Fruit fly (Drosophila melanogaster) whole organism, embryonic: ENCODE measurements around the gene CG10809.

Experiments
- BEAF-32 ChIP-seq: fragments of 200-800 bp; sonication (Bioruptor generic); optimal IDR thresholded peaks from 3 replicates; lab custom pipeline; 2017; ENCODE audit warnings: missing biosample characterization, missing genetic modification characterization, mild to moderate bottlenecking, moderate library complexity, missing genetic modification reagents
- BtbVII ChIP-seq: fragments of 200-800 bp; sonication (Bioruptor generic); optimal IDR thresholded peaks from 3 replicates; lab custom pipeline; 2017; ENCODE audit warnings: missing biosample characterization, mild to moderate bottlenecking, missing genetic modification characterization
- Bteb2 ChIP-seq: fragments of 200-800 bp; sonication (Bioruptor generic); optimal IDR thresholded peaks from 2 replicates; lab custom pipeline; 2016; ENCODE audit warnings: missing biosample characterization, missing genetic modification characterization
- CG10209 ChIP-seq: fragments of 200-800 bp; sonication (Bioruptor generic); optimal IDR thresholded peaks from 3 replicates; lab custom pipeline; 2017; ENCODE audit warnings: missing biosample characterization, mild to moderate bottlenecking, missing genetic modification characterization, missing genetic modification reagents
- CG10979 ChIP-seq: fragments of 200-800 bp; sonication (Bioruptor generic); optimal IDR thresholded peaks from 2 replicates; lab custom pipeline; 2018; ENCODE audit warnings: missing biosample characterization, mild to moderate bottlenecking, missing genetic modification characterization, moderate library complexity
- CG12744 ChIP-seq: fragments of 200-800 bp; sonication (Bioruptor generic); optimal IDR thresholded peaks from 2 replicates; lab custom pipeline; 2016; ENCODE audit warnings: missing biosample characterization, missing genetic modification characterization
- CG2120 ChIP-seq: fragments of 200-800 bp; sonication (Bioruptor generic); optimal IDR thresholded peaks from 3 replicates; lab custom pipeline; 2016; ENCODE audit warnings: missing biosample characterization, missing genetic modification characterization
- CG2202 ChIP-seq: fragments of 200-800 bp; sonication (Bioruptor generic); optimal IDR thresholded peaks from 2 replicates; lab custom pipeline; 2018; ENCODE audit warnings: missing biosample characterization, mild to moderate bottlenecking, missing genetic modification characterization
- CG30431 ChIP-seq: fragments of 200-800 bp; sonication (Bioruptor generic); optimal IDR thresholded peaks from 2 replicates; lab custom pipeline; 2017; ENCODE audit warnings: missing biosample characterization, missing genetic modification characterization
- CG33213 ChIP-seq: fragments of 200-800 bp; sonication (Bioruptor generic); optimal IDR thresholded peaks from 3 replicates; lab custom pipeline; 2016; ENCODE audit warnings: missing biosample characterization, missing genetic modification characterization
- CG3407 ChIP-seq: fragments of 200-800 bp; sonication (Bioruptor generic); optimal IDR thresholded peaks from 2 replicates; lab custom pipeline; 2018; ENCODE audit warnings: missing biosample characterization, mild to moderate bottlenecking, missing genetic modification characterization
- CG5180 ChIP-seq: fragments of 200-800 bp; sonication (Bioruptor generic); optimal IDR thresholded peaks from 3 replicates; lab custom pipeline; 2017; ENCODE audit warnings: missing biosample characterization, missing genetic modification characterization, mild to moderate bottlenecking, moderate library complexity, missing genetic modification reagents
- CG8089 ChIP-seq: fragments of 200-800 bp; sonication (Bioruptor generic); optimal IDR thresholded peaks from 3 replicates; lab custom pipeline; 2016; ENCODE audit warnings: missing biosample characterization, missing genetic modification characterization
- CG8281 ChIP-seq: fragments of 200-800 bp; sonication (Bioruptor generic); optimal IDR thresholded peaks from 2 replicates; lab custom pipeline; 2018; ENCODE audit warnings: missing biosample characterization, mild to moderate bottlenecking, missing genetic modification characterization, moderate library complexity
- CG9215 ChIP-seq: fragments of 200-800 bp; sonication (Bioruptor generic); IDR thresholded peaks from 2 replicates; pipeline ENCODE4 v1.3.6; 2022; ENCODE audit warnings: missing biosample characterization, missing genetic modification characterization
- CG9609 ChIP-seq: fragments of 200-800 bp; sonication (Bioruptor generic); optimal IDR thresholded peaks from 3 replicates; lab custom pipeline; 2016; ENCODE audit warnings: missing biosample characterization, missing genetic modification characterization
- CkIIα-i1 ChIP-seq: fragments of 200-800 bp; sonication (Bioruptor generic); IDR thresholded peaks from 2 replicates; pipeline ENCODE4 v1.3.6; 2022; ENCODE audit warnings: missing biosample characterization, missing genetic modification characterization
- Dfd ChIP-seq, 2 experiments: fragments of >200 bp; optimal IDR thresholded peaks; 2 replicates each; lab custom pipeline; 2017; ENCODE audit warnings: missing biosample characterization in 2 of 2, missing genetic modification characterization in 2 of 2
- Fer2 ChIP-seq: fragments of 200-800 bp; sonication (Bioruptor generic); optimal IDR thresholded peaks from 2 replicates; lab custom pipeline; 2018; ENCODE audit warnings: missing biosample characterization, mild to moderate bottlenecking, missing genetic modification characterization, moderate library complexity
- H15 ChIP-seq: fragments of 200-800 bp; sonication (Bioruptor generic); IDR thresholded peaks from 3 replicates; pipeline ENCODE4 v1.3.6; 2022; ENCODE audit warnings: missing biosample characterization, missing genetic modification characterization
- H2.0 ChIP-seq: fragments of 200-800 bp; sonication (Bioruptor generic); IDR thresholded peaks from 2 replicates; pipeline ENCODE4 v1.3.6; 2022; ENCODE audit warnings: missing biosample characterization, missing genetic modification characterization
- HmgD ChIP-seq: fragments of 200-800 bp; sonication (Bioruptor generic); optimal IDR thresholded peaks from 3 replicates; lab custom pipeline; 2016; ENCODE audit warnings: missing biosample characterization, missing genetic modification characterization
- Hsf ChIP-seq: fragments of 200-800 bp; sonication (Bioruptor generic); optimal IDR thresholded peaks from 3 replicates; lab custom pipeline; 2016; ENCODE audit warnings: missing biosample characterization, missing genetic modification characterization
- Kr ChIP-seq: fragments of 200-800 bp; sonication (Bioruptor generic); optimal IDR thresholded peaks from 2 replicates; lab custom pipeline; 2017; ENCODE audit warnings: missing biosample characterization, mild to moderate bottlenecking, missing genetic modification characterization
- Lim3 ChIP-seq: fragments of 200-800 bp; sonication (Bioruptor generic); IDR thresholded peaks from 2 replicates; pipeline ENCODE4 v1.3.6; 2022; ENCODE audit warnings: missing biosample characterization, missing genetic modification characterization
- Lpt ChIP-seq: fragments of >200 bp; optimal IDR thresholded peaks from 2 replicates; lab custom pipeline; 2018; ENCODE audit warnings: missing biosample characterization, missing genetic modification characterization
- Oaz ChIP-seq: fragments of 200-800 bp; sonication (Bioruptor generic); IDR thresholded peaks from 2 replicates; pipeline ENCODE4 v1.3.6; 2022; ENCODE audit warnings: missing biosample characterization, missing genetic modification characterization
- Poxn ChIP-seq: fragments of 200-800 bp; sonication (Bioruptor generic); IDR thresholded peaks from 2 replicates; pipeline ENCODE4 v1.3.6; 2022; ENCODE audit warnings: missing biosample characterization, missing genetic modification characterization
- ase ChIP-seq: fragments of 200-800 bp; sonication (Bioruptor generic); IDR thresholded peaks from 3 replicates; pipeline ENCODE4 v1.3.6; 2022; ENCODE audit warnings: missing biosample characterization, missing genetic modification characterization
- bab2 ChIP-seq: fragments of 200-800 bp; sonication (Bioruptor generic); optimal IDR thresholded peaks from 2 replicates; lab custom pipeline; 2016; ENCODE audit warnings: missing biosample characterization, missing genetic modification characterization
- caup ChIP-seq: fragments of 200-800 bp; sonication (Bioruptor generic); optimal IDR thresholded peaks from 3 replicates; lab custom pipeline; 2017; ENCODE audit warnings: missing biosample characterization, mild to moderate bottlenecking, missing genetic modification characterization, moderate library complexity; ENCODE audit not compliant: severe bottlenecking
- chm ChIP-seq: fragments of 200-800 bp; sonication (Bioruptor generic); IDR thresholded peaks from 2 replicates; pipeline ENCODE4 v1.3.6; 2022; ENCODE audit warnings: missing biosample characterization, missing genetic modification characterization
- dimm ChIP-seq: fragments of 200-800 bp; sonication (Bioruptor generic); IDR thresholded peaks from 2 replicates; pipeline ENCODE4 v1.3.6; 2022; ENCODE audit warnings: missing biosample characterization, missing genetic modification characterization
- gcm ChIP-seq: fragments of 200-800 bp; sonication (Bioruptor generic); optimal IDR thresholded peaks from 2 replicates; lab custom pipeline; 2019; ENCODE audit warnings: missing biosample characterization, mild to moderate bottlenecking, missing genetic modification characterization, moderate library complexity
- gfzf ChIP-seq: fragments of 200-800 bp; sonication (Bioruptor generic); optimal IDR thresholded peaks from 2 replicates; lab custom pipeline; 2016; ENCODE audit warnings: missing biosample characterization, mild to moderate bottlenecking, missing genetic modification characterization, moderate library complexity
- h ChIP-seq: fragments of >200 bp; optimal IDR thresholded peaks from 2 replicates; lab custom pipeline; 2017
- hb ChIP-seq: fragments of 200-800 bp; sonication (Bioruptor generic); IDR thresholded peaks from 3 replicates; pipeline ENCODE4 v1.3.6; 2022; ENCODE audit warnings: missing biosample characterization, missing genetic modification characterization; ENCODE audit not compliant: partially characterized antibody
- hth ChIP-seq: fragments of >200 bp; optimal IDR thresholded peaks from 2 replicates; lab custom pipeline; 2017; ENCODE audit warnings: inconsistent platforms
- insv ChIP-seq, 2 experiments: fragments of 200-800 bp; sonication (Bioruptor generic); optimal IDR thresholded peaks; 3 replicates each; lab custom pipeline; 2016 to 2018; ENCODE audit warnings: missing biosample characterization in 2 of 2, missing genetic modification characterization in 2 of 2
- inv ChIP-seq: fragments of 200-800 bp; sonication (Bioruptor generic); IDR thresholded peaks from 2 replicates; pipeline ENCODE4 v1.3.6; 2022; ENCODE audit warnings: missing biosample characterization, missing genetic modification characterization; ENCODE audit not compliant: partially characterized antibody
- klu ChIP-seq: fragments of 200-800 bp; sonication (Bioruptor generic); IDR thresholded peaks from 2 replicates; pipeline ENCODE4 v1.3.6; 2022; ENCODE audit warnings: missing biosample characterization, missing genetic modification characterization
- knrl ChIP-seq: fragments of 200-800 bp; sonication (Bioruptor generic); IDR thresholded peaks from 3 replicates; pipeline ENCODE4 v1.3.6; 2022; ENCODE audit warnings: missing biosample characterization, missing genetic modification characterization; ENCODE audit not compliant: partially characterized antibody
- org-1 ChIP-seq: fragments of 200-800 bp; sonication (Bioruptor generic); optimal IDR thresholded peaks from 2 replicates; lab custom pipeline; 2017; ENCODE audit warnings: missing biosample characterization, missing genetic modification characterization
- pfk ChIP-seq: fragments of 200-800 bp; sonication (Bioruptor generic); optimal IDR thresholded peaks from 2 replicates; lab custom pipeline; 2018; ENCODE audit warnings: missing biosample characterization, mild to moderate bottlenecking, missing genetic modification characterization, moderate library complexity
- pnt ChIP-seq: fragments of 200-800 bp; sonication (Bioruptor generic); optimal IDR thresholded peaks from 3 replicates; lab custom pipeline; 2016; ENCODE audit warnings: missing biosample characterization, missing genetic modification characterization
- schlank ChIP-seq: fragments of 200-800 bp; sonication (Bioruptor generic); optimal IDR thresholded peaks from 2 replicates; lab custom pipeline; 2018; ENCODE audit warnings: missing biosample characterization, mild to moderate bottlenecking, missing genetic modification characterization
- sqz ChIP-seq: fragments of 200-800 bp; sonication (Bioruptor generic); optimal IDR thresholded peaks from 3 replicates; lab custom pipeline; 2018; ENCODE audit warnings: missing biosample characterization, mild to moderate bottlenecking, missing genetic modification characterization
- tup ChIP-seq: fragments of 200-800 bp; sonication (Bioruptor generic); optimal IDR thresholded peaks from 2 replicates; lab custom pipeline; 2016; ENCODE audit warnings: missing biosample characterization, mild to moderate bottlenecking, missing genetic modification characterization, moderate library complexity
- z ChIP-seq: fragments of 200-800 bp; sonication (Bioruptor generic); IDR thresholded peaks from 3 replicates; pipeline ENCODE4 v1.3.6; 2022; ENCODE audit warnings: missing biosample characterization, missing genetic modification characterization
- zen ChIP-seq: fragments of 200-800 bp; sonication (Bioruptor generic); optimal IDR thresholded peaks from 3 replicates; lab custom pipeline; 2018; ENCODE audit warnings: missing biosample characterization, mild to moderate bottlenecking, missing genetic modification characterization, moderate library complexity
- zfh2 ChIP-seq: fragments of 200-800 bp; sonication (Bioruptor generic); optimal IDR thresholded peaks from 2 replicates; lab custom pipeline; 2016; ENCODE audit warnings: missing biosample characterization, missing genetic modification characterization

CG10809 gene

dm6 chr3L:9847420-9847977 lies 12.2 kb downstream of the CG10809 start (continued):
- TF ChIP-seq Oaz (GFP tag; lab: Robert Waterston, UW) (no peak), zfh2 (peak; percentile 54), hb (GFP tag; lab: Robert Waterston, UW) (no peak), ase (GFP tag; lab: Robert Waterston, UW) (peak; percentile 42; the same call in 2 of the 3 replicates), CkIIα-i1 (GFP tag; lab: Robert Waterston, UW) (no peak), knrl (GFP tag; lab: Robert Waterston, UW) (no peak), BEAF-32 (GFP tag; lab: Kevin White, UChicago) (no peak), CG9609 (GFP tag; lab: Kevin White, UChicago) (peak; percentile 48), Hsf (GFP tag; lab: Kevin White, UChicago) (peak; percentile 29), BtbVII (GFP tag; lab: Kevin White, UChicago) (peak; percentile 42), bab2 (GFP tag; lab: Kevin White, UChicago) (peak; percentile 54), h (lab: Kevin White, UChicago) (no peak), CG8089 (GFP tag; lab: Kevin White, UChicago) (no peak), dimm (GFP tag; lab: Robert Waterston, UW) (no peak), zen (tag; lab: Kevin White, UChicago) (no peak), CG2202 (tag; lab: Kevin White, UChicago) (no peak), gcm (GFP tag; lab: Kevin White, UChicago) (no peak), caup (GFP tag; lab: Kevin White, UChicago) (peak; percentile 64), z (GFP tag; lab: Robert Waterston, UW) (no peak; the same call in 2 of the 3 replicates), gfzf (GFP tag; lab: Kevin White, UChicago) (no peak), chm (GFP tag; lab: Robert Waterston, UW) (no peak; the same call in 1 of the 2 replicates), CG33213 (no peak), insv (GFP tag; optimal IDR thresholded peaks at IDR 0.05; lab: Kevin White, UChicago) (no peak), H2.0 (GFP tag; lab: Robert Waterston, UW) (0 out of 2 replicates have a peak, but pooled peaks have one; percentile 5), CG5180 (peak; percentile 16), HmgD (GFP tag; lab: Kevin White, UChicago) (no peak), sqz (GFP tag; lab: Kevin White, UChicago) (peak; percentile 47), CG10979 (tag; lab: Kevin White, UChicago) (no peak), H15 (peak; percentile 37; the same call in 1 of the 3 replicates), Bteb2 (GFP tag; lab: Kevin White, UChicago) (peak; percentile 56), Kr (no peak), Fer2 (tag; lab: Kevin White, UChicago) (no peak), CG2120 (GFP tag; lab: Kevin White, UChicago) (peak; percentile 80), schlank (tag; lab: Kevin White, UChicago) (peak; percentile 46), tup (GFP tag; lab: Kevin White, UChicago) (no peak), pnt (GFP tag; lab: Kevin White, UChicago) (no peak), CG30431 (GFP tag; lab: Kevin White, UChicago) (no peak), CG10209 (GFP tag; lab: Kevin White, UChicago) (peak; percentile 46), CG12744 (GFP tag; lab: Kevin White, UChicago) (no peak), CG9215 (GFP tag; lab: Robert Waterston, UW) (peak; percentile 22; the same call in 1 of the 2 replicates), Lim3 (GFP tag; lab: Robert Waterston, UW) (no peak), org-1 (no peak), klu (no peak), inv (GFP tag; lab: Robert Waterston, UW) (no peak), hth (lab: Kevin White, UChicago) (no peak), CG8281 (tag; lab: Kevin White, UChicago) (no peak), CG3407 (GFP tag; lab: Kevin White, UChicago) (no peak), Dfd (GFP tag; optimal IDR thresholded peaks at IDR 0.05; lab: Kevin White, UChicago) (no peak), pfk (GFP tag; lab: Kevin White, UChicago) (no peak), Lpt (GFP tag; lab: Kevin White, UChicago) (no peak), Poxn (no peak)
